Fruit fly (Drosophila melanogaster) whole organism, embryonic: ENCODE data around the gene CG7991.
A peak's percentile ranks its signal among the peaks of the same experiment; 100 is the strongest.

Source experiments
- ATbp ChIP-seq: fragments of 200-800 bp; sonication (Bioruptor generic); optimal IDR thresholded peaks from 2 replicates; lab custom pipeline; 2017; ENCODE audit warnings: missing biosample characterization, mild to moderate bottlenecking, missing genetic modification characterization, missing genetic modification reagents
- B-H1 ChIP-seq: fragments of 200-800 bp; sonication (Bioruptor generic); IDR thresholded peaks from 3 replicates; pipeline ENCODE4 v1.3.6; 2022; ENCODE audit warnings: missing biosample characterization, missing genetic modification characterization
- CG10209 ChIP-seq: fragments of 200-800 bp; sonication (Bioruptor generic); optimal IDR thresholded peaks from 3 replicates; lab custom pipeline; 2017; ENCODE audit warnings: missing biosample characterization, mild to moderate bottlenecking, missing genetic modification characterization, missing genetic modification reagents
- CG10565 ChIP-seq: fragments of 200-800 bp; sonication (Bioruptor generic); optimal IDR thresholded peaks from 3 replicates; lab custom pipeline; 2016; ENCODE audit warnings: missing biosample characterization, mild to moderate bottlenecking, missing genetic modification characterization
- CG10654 ChIP-seq: fragments of 200-800 bp; sonication (Bioruptor generic); optimal IDR thresholded peaks from 2 replicates; lab custom pipeline; 2016; ENCODE audit warnings: missing biosample characterization, missing genetic modification characterization
- CG11093 ChIP-seq: fragments of 200-800 bp; sonication (Bioruptor generic); IDR thresholded peaks from 3 replicates; pipeline ENCODE4 v1.3.6; 2022; ENCODE audit warnings: missing biosample characterization, missing genetic modification characterization
- CG11504 ChIP-seq: fragments of 200-800 bp; sonication (Bioruptor generic); optimal IDR thresholded peaks from 3 replicates; lab custom pipeline; 2019; ENCODE audit warnings: missing biosample characterization, mild to moderate bottlenecking, missing genetic modification characterization, moderate library complexity
- CG12236 ChIP-seq: fragments of 200-800 bp; sonication (Bioruptor generic); optimal IDR thresholded peaks from 2 replicates; lab custom pipeline; 2016; ENCODE audit warnings: missing biosample characterization, missing genetic modification characterization
- CG13894 ChIP-seq: fragments of 200-800 bp; sonication (Bioruptor generic); optimal IDR thresholded peaks from 3 replicates; lab custom pipeline; 2018; ENCODE audit warnings: missing biosample characterization, mild to moderate bottlenecking, missing genetic modification characterization, moderate library complexity
- CG18599 ChIP-seq: fragments of 200-800 bp; sonication (Bioruptor generic); optimal IDR thresholded peaks from 3 replicates; lab custom pipeline; 2017; ENCODE audit warnings: missing biosample characterization, missing genetic modification characterization, mild to moderate bottlenecking, moderate library complexity, missing genetic modification reagents
- CG18764 ChIP-seq: fragments of 200-800 bp; sonication (Bioruptor generic); optimal IDR thresholded peaks from 3 replicates; lab custom pipeline; 2016; ENCODE audit warnings: missing biosample characterization, missing genetic modification characterization
- CG2678 ChIP-seq: fragments of 200-800 bp; sonication (Bioruptor generic); optimal IDR thresholded peaks from 3 replicates; lab custom pipeline; 2019; ENCODE audit warnings: missing biosample characterization, mild to moderate bottlenecking, missing genetic modification characterization, moderate library complexity
- CG3281 ChIP-seq: fragments of 200-800 bp; sonication (Bioruptor generic); optimal IDR thresholded peaks from 3 replicates; lab custom pipeline; 2017; ENCODE audit warnings: missing biosample characterization, mild to moderate bottlenecking, missing genetic modification characterization
- CG4282 ChIP-seq: fragments of 200-800 bp; sonication (Bioruptor generic); optimal IDR thresholded peaks from 2 replicates; lab custom pipeline; 2016; ENCODE audit warnings: missing biosample characterization, missing genetic modification characterization
- CG4820 ChIP-seq: fragments of 200-800 bp; sonication (Bioruptor generic); optimal IDR thresholded peaks from 3 replicates; lab custom pipeline; 2016; ENCODE audit warnings: missing biosample characterization, missing genetic modification characterization
- CG7271 ChIP-seq: fragments of 200-800 bp; sonication (Bioruptor generic); optimal IDR thresholded peaks from 2 replicates; lab custom pipeline; 2018; ENCODE audit warnings: missing biosample characterization, mild to moderate bottlenecking, missing genetic modification characterization, moderate library complexity
- CG7839 ChIP-seq: fragments of 200-800 bp; sonication (Bioruptor generic); optimal IDR thresholded peaks from 3 replicates; lab custom pipeline; 2018; ENCODE audit warnings: missing biosample characterization, mild to moderate bottlenecking, missing genetic modification characterization, moderate library complexity
- CG7963 ChIP-seq: fragments of 200-800 bp; sonication (Bioruptor generic); IDR thresholded peaks from 3 replicates; pipeline ENCODE4 v1.3.6; 2022; ENCODE audit warnings: missing biosample characterization, missing genetic modification characterization; ENCODE audit not compliant: partially characterized antibody
- CTCF ChIP-seq: fragments of 200-800 bp; sonication (Bioruptor generic); optimal IDR thresholded peaks from 2 replicates; lab custom pipeline; 2017; ENCODE audit warnings: missing biosample characterization, mild to moderate bottlenecking, missing genetic modification characterization, moderate library complexity
- Camta ChIP-seq: fragments of 200-800 bp; sonication (Bioruptor generic); optimal IDR thresholded peaks from 2 replicates; lab custom pipeline; 2016; ENCODE audit warnings: missing biosample characterization, missing genetic modification characterization
- CkIIα-i1 ChIP-seq: fragments of 200-800 bp; sonication (Bioruptor generic); IDR thresholded peaks from 2 replicates; pipeline ENCODE4 v1.3.6; 2022; ENCODE audit warnings: missing biosample characterization, missing genetic modification characterization
- CrebB ChIP-seq: fragments of 200-800 bp; sonication (Bioruptor generic); optimal IDR thresholded peaks from 3 replicates; lab custom pipeline; 2018; ENCODE audit warnings: missing biosample characterization, mild to moderate bottlenecking, missing genetic modification characterization
- D19A ChIP-seq: fragments of 200-800 bp; optimal IDR thresholded peaks from 3 replicates; lab custom pipeline; 2019; ENCODE audit warnings: missing biosample characterization, mild to moderate bottlenecking, missing genetic modification characterization, moderate library complexity
- Deaf1 ChIP-seq: fragments of 200-800 bp; optimal IDR thresholded peaks from 3 replicates; lab custom pipeline; 2019; ENCODE audit warnings: missing biosample characterization, mild to moderate bottlenecking, missing genetic modification characterization, moderate library complexity
- MESR4 ChIP-seq: fragments of 200-800 bp; sonication (Bioruptor generic); optimal IDR thresholded peaks from 2 replicates; lab custom pipeline; 2018; ENCODE audit warnings: missing biosample characterization, mild to moderate bottlenecking, missing genetic modification characterization, moderate library complexity
- Meics ChIP-seq: fragments of 200-800 bp; sonication (Bioruptor generic); optimal IDR thresholded peaks from 2 replicates; lab custom pipeline; 2017; ENCODE audit warnings: missing biosample characterization, mild to moderate bottlenecking, missing genetic modification characterization
- Rx ChIP-seq: fragments of 200-800 bp; sonication (Bioruptor generic); IDR thresholded peaks from 2 replicates; pipeline ENCODE4 v1.3.6; 2022; ENCODE audit warnings: missing biosample characterization, missing genetic modification characterization
- ab ChIP-seq: fragments of 200-800 bp; sonication (Bioruptor generic); optimal IDR thresholded peaks from 2 replicates; lab custom pipeline; 2016; ENCODE audit warnings: missing biosample characterization, missing genetic modification characterization
- amos ChIP-seq: fragments of 200-800 bp; sonication (Bioruptor generic); IDR thresholded peaks from 2 replicates; pipeline ENCODE4 v1.3.6; 2022; ENCODE audit warnings: missing biosample characterization, missing genetic modification characterization; ENCODE audit not compliant: partially characterized antibody
- ci ChIP-seq: fragments of 200-800 bp; sonication (Bioruptor generic); IDR thresholded peaks from 3 replicates; pipeline ENCODE4 v1.3.6; 2022; ENCODE audit warnings: missing biosample characterization, missing genetic modification characterization
- cwo ChIP-seq: fragments of 200-800 bp; sonication (Bioruptor generic); optimal IDR thresholded peaks from 3 replicates; lab custom pipeline; 2017; ENCODE audit warnings: missing biosample characterization, missing genetic modification characterization, mild to moderate bottlenecking, moderate library complexity, missing genetic modification reagents
- ham ChIP-seq: fragments of 200-800 bp; sonication (Bioruptor generic); IDR thresholded peaks from 2 replicates; pipeline ENCODE4 v1.3.6; 2022; ENCODE audit warnings: missing biosample characterization, missing genetic modification characterization
- jumu ChIP-seq: fragments of 200-800 bp; sonication (Bioruptor generic); optimal IDR thresholded peaks from 3 replicates; lab custom pipeline; 2016; ENCODE audit warnings: missing biosample characterization, missing genetic modification characterization
- lbe ChIP-seq: fragments of 200-800 bp; sonication (Bioruptor generic); optimal IDR thresholded peaks from 2 replicates; lab custom pipeline; 2016; ENCODE audit warnings: missing biosample characterization, mild to moderate bottlenecking, missing genetic modification characterization
- lilli ChIP-seq: fragments of 200-800 bp; sonication (Bioruptor generic); optimal IDR thresholded peaks from 3 replicates; lab custom pipeline; 2016; ENCODE audit warnings: missing biosample characterization, missing genetic modification characterization
- nau ChIP-seq: fragments of 200-800 bp; sonication (Bioruptor generic); optimal IDR thresholded peaks from 3 replicates; lab custom pipeline; 2017; ENCODE audit warnings: missing biosample characterization, mild to moderate bottlenecking, missing genetic modification characterization, missing genetic modification reagents
- peb ChIP-seq: fragments of 200-800 bp; sonication (Bioruptor generic); IDR thresholded peaks from 2 replicates; pipeline ENCODE4 v1.3.6; 2022; ENCODE audit warnings: missing biosample characterization, missing genetic modification characterization
- psq ChIP-seq: fragments of 200-800 bp; sonication (Bioruptor generic); optimal IDR thresholded peaks from 2 replicates; lab custom pipeline; 2017; ENCODE audit warnings: missing biosample characterization, missing genetic modification characterization
- pzg ChIP-seq: fragments of 200-800 bp; sonication (Bioruptor generic); optimal IDR thresholded peaks from 3 replicates; lab custom pipeline; 2018; ENCODE audit warnings: missing biosample characterization, mild to moderate bottlenecking, missing genetic modification characterization, moderate library complexity
- rib ChIP-seq: fragments of 200-800 bp; sonication (Bioruptor generic); IDR thresholded peaks from 2 replicates; pipeline ENCODE4 v1.3.6; 2022; ENCODE audit warnings: missing biosample characterization, missing genetic modification characterization
- sens ChIP-seq: fragments of 200-800 bp; sonication (Bioruptor generic); peaks from one replicate; lab custom pipeline; 2016; ENCODE audit warnings: missing biosample characterization, missing genetic modification characterization
- slbo ChIP-seq: fragments of 200-800 bp; sonication (Bioruptor generic); IDR thresholded peaks from 2 replicates; pipeline ENCODE4 v1.3.6; 2022; ENCODE audit warnings: missing biosample characterization, missing genetic modification characterization
- sqz ChIP-seq: fragments of 200-800 bp; sonication (Bioruptor generic); optimal IDR thresholded peaks from 3 replicates; lab custom pipeline; 2018; ENCODE audit warnings: missing biosample characterization, mild to moderate bottlenecking, missing genetic modification characterization
- sug ChIP-seq: fragments of 200-800 bp; optimal IDR thresholded peaks from 2 replicates; lab custom pipeline; 2019; ENCODE audit warnings: missing biosample characterization, mild to moderate bottlenecking, missing genetic modification characterization, moderate library complexity
- usp ChIP-seq: fragments of >200 bp; optimal IDR thresholded peaks from 2 replicates; lab custom pipeline; 2017; ENCODE audit warnings: missing biosample characterization, missing genetic modification characterization
- vnd ChIP-seq: fragments of 200-800 bp; sonication (Bioruptor generic); IDR thresholded peaks from 3 replicates; pipeline ENCODE4 v1.3.6; 2022; ENCODE audit warnings: missing biosample characterization, missing genetic modification characterization; ENCODE audit not compliant: partially characterized antibody
- zfh1 ChIP-seq: fragments of 200-800 bp; sonication (Bioruptor generic); IDR thresholded peaks from 3 replicates; pipeline ENCODE4 v1.3.6; 2022; ENCODE audit warnings: missing biosample characterization, missing genetic modification characterization

Gene CG7991

dm6 chr3L:1688161-1688560 is 13.7 kb downstream of the CG7991 start:
- TF ChIP-seq D19A (tag; lab: Kevin White, UChicago), result peak; percentile 66
- TF ChIP-seq nau (GFP tag; lab: Kevin White, UChicago), result no peak
- no peak for TF ChIP-seq ham (GFP tag; lab: Robert Waterston, UW)
- no peak for TF ChIP-seq Rx (GFP tag; lab: Robert Waterston, UW)

dm6 chr3L:1688569-1688968 is 14.1 kb downstream of the CG7991 start:
- TF ChIP-seq MESR4 (GFP tag; lab: Kevin White, UChicago), result no peak
- TF ChIP-seq slbo (GFP tag; lab: Robert Waterston, UW), result 0 out of 2 replicates have a peak, but pooled peaks have one; percentile 14
- 0 out of 3 replicates have a peak, but pooled peaks have one; percentile 23 for TF ChIP-seq zfh1 (GFP tag; lab: Robert Waterston, UW)
- TF ChIP-seq CG11504 (tag; lab: Kevin White, UChicago), result peak; percentile 97
- TF ChIP-seq rib (GFP tag; lab: Robert Waterston, UW), result peak; percentile 41; the same call in 1 of the 2 replicates
- no peak for TF ChIP-seq CG4282 (GFP tag; lab: Kevin White, UChicago)
- no peak for TF ChIP-seq CG10654
- no peak for TF ChIP-seq CG11093 (GFP tag; lab: Robert Waterston, UW)
- no peak for TF ChIP-seq cwo (GFP tag; lab: Kevin White, UChicago)
- peak; percentile 54 for TF ChIP-seq CG13894 (tag; lab: Kevin White, UChicago)
- TF ChIP-seq ci (GFP tag; lab: Robert Waterston, UW), result 0 out of 3 replicates have a peak, but pooled peaks have one; percentile 34
- peak; percentile 92 for TF ChIP-seq Deaf1
- TF ChIP-seq, all 482 proteins: peak for 7

dm6 chr3L:1690727-1691413 is 16.4 kb downstream of the CG7991 start:
- TF ChIP-seq ATbp (GFP tag; lab: Kevin White, UChicago), result peak; percentile 81
- TF ChIP-seq lbe (GFP tag; lab: Kevin White, UChicago), result no peak
- no peak for TF ChIP-seq CkIIα-i1 (GFP tag; lab: Robert Waterston, UW)
- TF ChIP-seq CG10209, result peak; percentile 25
- peak; percentile 60 for TF ChIP-seq CG7839 (tag; lab: Kevin White, UChicago)
- TF ChIP-seq jumu (GFP tag; lab: Kevin White, UChicago), result no peak
- TF ChIP-seq sug (tag; lab: Kevin White, UChicago), result no peak
- TF ChIP-seq vnd, result no peak
- TF ChIP-seq CG3281 (GFP tag; lab: Kevin White, UChicago), result no peak
- no peak for TF ChIP-seq CG12236 (GFP tag; lab: Kevin White, UChicago)
- TF ChIP-seq CG2678 (tag; lab: Kevin White, UChicago), result peak; percentile 55
- no peak for TF ChIP-seq psq (GFP tag; lab: Kevin White, UChicago)
- no peak for TF ChIP-seq CG18764
- TF ChIP-seq Camta, result peak; percentile 1
- TF ChIP-seq usp (GFP tag; lab: Kevin White, UChicago), result no peak
- TF ChIP-seq sqz (GFP tag; lab: Kevin White, UChicago), result no peak
- peak; percentile 45 for TF ChIP-seq CG18599 (GFP tag; lab: Kevin White, UChicago)
- peak; percentile 88 for TF ChIP-seq sens
- TF ChIP-seq CG10565 (GFP tag; lab: Kevin White, UChicago), result no peak
- TF ChIP-seq CG4820, result peak; percentile 50
- no peak for TF ChIP-seq CG7271
- no peak for TF ChIP-seq CTCF (GFP tag; lab: Kevin White, UChicago)
- TF ChIP-seq amos (GFP tag; lab: Robert Waterston, UW), result no peak
- TF ChIP-seq CrebB (tag; lab: Kevin White, UChicago), result no peak
- no peak for TF ChIP-seq pzg (GFP tag; lab: Kevin White, UChicago)
- TF ChIP-seq peb, result no peak
- no peak for TF ChIP-seq CG7963 (GFP tag; lab: Robert Waterston, UW)
- no peak; the same call in 2 of the 3 replicates for TF ChIP-seq B-H1
- TF ChIP-seq Meics, result peak; percentile 28
- TF ChIP-seq lilli (GFP tag; lab: Kevin White, UChicago), result peak; percentile 1
- TF ChIP-seq ab (GFP tag; lab: Kevin White, UChicago), result no peak
